Worm (Caenorhabditis elegans) whole organism, L4/young adult: ENCODE data around the gene Y54F10AM.8.
A peak's percentile ranks its signal among the peaks of the same experiment; 100 is the strongest.

Source experiments
- W03F9.2 ChIP-seq: fragments of 150-350 bp; optimal IDR thresholded peaks from 2 replicates; lab custom pipeline; 2014; ENCODE audit warnings: missing biosample characterization, missing genetic modification characterization
- dao-5 ChIP-seq: sonication (generic microtip); optimal IDR thresholded peaks from 2 replicates; lab custom pipeline; 2016; ENCODE audit warnings: missing genotype, missing genetic modification characterization, moderate library complexity, missing compliant biosample characterization
- him-1 ChIP-seq: sonication (generic microtip); optimal IDR thresholded peaks from 2 replicates; lab custom pipeline; 2016; ENCODE audit warnings: missing genotype, missing genetic modification reagents, missing genetic modification characterization, missing compliant biosample characterization

Gene Y54F10AM.8

DNA sequence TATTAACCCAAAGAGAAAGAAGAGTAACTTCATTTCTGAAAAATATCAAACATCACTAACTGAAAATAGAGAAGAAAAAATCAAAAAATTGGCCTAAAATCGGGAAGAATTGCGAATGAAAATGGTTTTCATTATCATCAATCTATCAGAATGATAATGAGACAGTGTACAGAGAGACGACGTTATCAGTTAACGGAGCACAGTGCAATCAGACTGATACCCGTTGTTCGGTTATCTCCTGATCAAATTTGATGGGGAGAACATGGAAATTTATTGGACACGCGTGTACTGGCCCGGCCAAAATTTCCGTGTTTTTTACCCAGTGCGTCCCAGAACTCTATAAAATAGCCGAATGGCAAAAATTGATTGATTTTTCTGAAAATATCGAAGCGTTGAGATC, at the start of gene Y54F10AM.8:
Y54F10AM.8 (minus strand) TSS at position 35 of the 400 bp plus-strand sequence.
- TF ChIP-seq dao-5: no peak
- no peak for TF ChIP-seq him-1
- TF ChIP-seq W03F9.2: no peak

DNA sequence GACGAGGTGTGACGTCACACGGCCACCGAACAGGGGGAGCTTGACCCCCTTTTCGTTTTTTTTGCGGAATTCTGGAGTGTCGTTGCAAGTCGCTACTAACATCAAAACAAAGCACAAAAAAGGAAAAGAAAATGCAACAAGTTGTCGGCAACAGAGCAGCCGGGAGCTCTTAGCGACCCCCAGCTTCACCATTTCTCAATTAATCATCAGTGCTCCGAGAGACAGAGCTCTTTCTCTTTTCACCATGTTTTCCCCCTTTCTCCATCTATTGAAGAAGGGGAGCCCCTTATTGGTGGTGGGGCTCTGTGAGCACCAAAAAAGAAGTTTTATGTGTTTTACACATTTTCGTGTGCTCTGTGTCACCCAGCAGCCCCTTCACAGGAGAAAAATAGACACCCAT, 45.8 kb upstream of the Y54F10AM.8 start:
- no peak for TF ChIP-seq W03F9.2
- TF ChIP-seq dao-5: no peak
- no peak for TF ChIP-seq him-1

DNA sequence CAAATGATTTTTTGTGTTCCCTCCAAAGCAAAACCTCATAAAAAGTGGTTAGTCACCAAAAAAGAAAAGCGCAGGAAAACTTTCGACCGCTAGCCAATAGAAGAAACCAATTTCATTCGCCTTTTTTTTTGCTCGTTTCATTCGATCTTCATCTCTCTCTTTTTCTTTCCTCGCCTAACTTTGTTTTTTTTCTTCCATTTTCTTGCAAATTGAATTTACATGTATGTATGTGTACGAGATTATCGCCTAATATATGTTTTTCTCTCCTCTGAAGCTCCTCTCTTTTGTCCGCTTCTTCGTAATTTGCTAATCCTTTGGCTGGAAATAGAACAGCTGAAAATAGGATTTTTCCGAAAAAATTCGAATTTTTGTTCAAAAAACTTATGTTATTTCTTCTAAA, 44.6 kb upstream of the Y54F10AM.8 start:
- TF ChIP-seq dao-5 (no peak), W03F9.2 (no peak), him-1 (no peak)

DNA sequence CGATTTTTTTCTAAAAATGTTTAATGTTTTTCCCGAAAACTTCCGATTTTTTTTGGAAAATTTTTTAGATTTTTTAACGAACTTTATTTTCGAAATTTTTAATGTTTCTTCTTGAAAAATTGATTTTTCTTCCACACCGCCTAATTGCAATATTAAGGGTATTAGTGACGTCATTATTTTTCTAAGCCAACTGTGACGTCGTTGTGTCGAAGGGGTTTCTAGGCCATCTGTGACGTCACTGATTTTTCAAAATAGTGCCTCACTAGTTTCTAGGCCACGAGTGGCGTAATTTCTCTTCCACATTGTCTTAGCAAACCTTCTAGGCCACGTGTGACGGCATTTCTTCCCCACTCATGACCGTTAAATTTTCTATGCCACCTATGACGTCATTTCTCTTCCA, 44.2 kb upstream of the Y54F10AM.8 start:
- TF ChIP-seq dao-5 (no peak), him-1 (no peak), W03F9.2 (no peak)

DNA sequence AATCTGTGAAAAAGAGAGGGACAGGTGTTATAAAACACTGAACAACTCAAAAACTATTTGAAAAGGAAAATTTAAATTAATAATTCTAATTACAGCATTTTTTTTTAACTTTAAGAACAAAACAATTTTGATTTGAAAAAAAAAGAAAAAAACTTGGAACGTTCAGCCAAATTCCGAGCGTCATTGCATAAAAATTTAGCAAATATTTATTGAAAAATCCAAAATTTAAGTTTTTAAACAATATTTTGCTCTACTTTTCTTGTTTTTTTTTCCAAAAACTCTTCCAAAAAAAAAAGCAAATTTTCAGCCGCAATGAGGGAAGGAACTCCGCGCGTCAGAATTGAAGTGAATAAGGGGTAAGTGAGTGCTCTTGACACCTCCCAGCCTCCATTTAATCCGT, 41.8 kb upstream of the Y54F10AM.8 start, which contains the start of gene feh-1:
feh-1 (plus strand) TSS at position 301 of the 400 bp plus-strand sequence.
- TF ChIP-seq W03F9.2 (no peak), him-1 (no peak), dao-5 (no peak)

DNA sequence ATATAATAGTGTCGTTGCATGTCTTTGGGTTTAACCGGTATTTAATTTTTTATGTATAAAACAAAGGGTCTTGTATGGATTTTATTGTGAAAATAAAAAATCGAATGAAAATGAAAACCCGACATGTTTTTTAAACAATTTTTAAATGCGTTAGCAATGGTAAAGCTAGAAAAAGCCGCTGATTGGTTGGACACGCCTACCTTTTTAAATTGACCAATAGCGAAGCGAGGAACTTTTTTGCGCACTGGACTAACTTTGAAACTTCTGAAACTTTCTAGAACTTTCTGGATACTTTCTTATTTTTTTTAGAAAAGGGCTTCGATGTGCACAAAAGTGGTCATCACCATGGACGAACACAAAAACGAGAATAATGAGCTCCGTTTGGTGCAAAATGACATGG, 38.5 kb upstream of the Y54F10AM.8 start:
- TF ChIP-seq dao-5 (no peak), W03F9.2 (no peak), him-1 (no peak)

DNA sequence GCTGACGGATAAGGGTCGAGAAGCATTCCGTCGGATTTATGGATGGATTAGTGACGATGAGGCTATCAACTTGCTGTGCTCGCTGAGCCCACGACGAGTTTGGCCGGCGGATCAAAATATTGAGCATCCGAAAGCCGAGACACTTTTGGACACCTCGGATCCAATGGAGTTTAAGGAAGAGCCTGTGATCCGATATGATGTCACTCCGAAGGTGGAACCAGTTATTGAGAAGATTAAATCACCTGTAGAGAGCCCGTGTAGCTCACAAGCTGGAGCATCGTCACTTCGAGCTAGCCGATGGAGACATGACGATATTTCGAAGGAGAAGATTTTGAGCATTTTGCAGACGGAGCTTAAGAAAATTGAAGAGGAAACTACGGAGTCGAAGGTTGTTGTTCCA, 32.7 kb upstream of the Y54F10AM.8 start:
- TF ChIP-seq dao-5: no peak
- TF ChIP-seq W03F9.2: no peak
- no peak for TF ChIP-seq him-1

DNA sequence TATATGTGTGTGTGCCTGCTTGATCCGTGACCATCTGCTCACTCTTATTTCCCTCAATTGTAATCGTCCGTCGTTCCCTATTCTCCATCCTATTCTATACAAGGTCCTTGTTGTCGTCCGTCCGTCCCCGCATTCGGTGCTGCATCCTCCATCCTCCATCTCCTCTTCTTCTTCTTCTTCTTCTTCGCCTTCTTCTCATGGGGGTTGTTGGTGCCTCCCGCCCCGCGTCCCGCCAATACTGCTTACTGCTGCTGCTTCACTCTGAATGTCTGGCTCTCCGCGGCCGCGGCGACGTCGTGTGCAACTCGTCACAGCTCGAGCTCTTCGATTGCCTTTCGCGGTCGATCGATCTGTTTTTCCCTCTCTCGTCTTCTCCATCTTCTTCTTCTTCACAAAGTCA, 27.4 kb upstream of the Y54F10AM.8 start:
- no peak for TF ChIP-seq dao-5
- TF ChIP-seq him-1: peak; percentile 49
- TF ChIP-seq W03F9.2: no peak

DNA sequence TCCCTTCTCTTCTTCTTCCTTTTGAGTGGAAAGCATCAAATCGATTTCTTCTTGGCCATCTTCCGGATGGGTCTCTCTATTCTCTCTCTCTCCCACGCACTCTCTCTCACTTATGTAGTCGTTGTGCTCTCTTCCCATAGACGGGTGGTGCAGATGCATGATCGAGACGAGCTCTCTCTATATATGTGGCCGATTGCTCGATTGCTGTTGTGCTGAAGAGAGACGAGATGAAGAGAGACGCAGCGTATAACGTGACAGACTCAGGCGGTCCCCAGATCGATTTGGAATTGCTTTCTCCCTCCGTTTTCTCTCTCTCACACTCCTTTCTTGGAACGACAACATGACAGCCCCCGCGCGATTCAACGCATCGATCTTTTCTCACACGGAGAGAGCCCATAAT, 24.9 kb upstream of the Y54F10AM.8 start:
- no peak for TF ChIP-seq dao-5
- no peak for TF ChIP-seq W03F9.2
- peak; percentile 88 for TF ChIP-seq him-1

DNA sequence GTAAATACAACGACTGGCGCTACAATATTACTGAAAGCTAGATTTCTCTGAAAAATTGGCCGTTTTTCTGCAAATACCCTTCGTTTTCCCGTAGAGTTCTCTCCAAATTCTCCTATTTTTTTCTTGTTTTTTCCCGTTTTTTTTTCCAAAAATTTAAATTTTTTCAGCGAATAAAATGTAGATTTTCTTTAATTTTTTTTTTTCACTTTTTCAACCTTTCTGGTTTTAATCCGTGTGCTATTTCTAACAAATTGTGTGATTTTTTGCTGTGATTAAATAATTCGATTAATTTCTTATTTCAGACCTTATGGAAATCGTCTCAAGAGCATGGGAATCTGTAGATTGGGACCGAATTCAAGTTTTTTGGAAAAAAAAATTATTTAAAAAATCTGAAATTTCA, 22.5 kb upstream of the Y54F10AM.8 start, which contains the start of gene cone-1:
cone-1 (plus strand) TSS at position 301 of the 400 bp plus-strand sequence.
- TF ChIP-seq him-1 (no peak), W03F9.2 (no peak), dao-5 (no peak)

DNA sequence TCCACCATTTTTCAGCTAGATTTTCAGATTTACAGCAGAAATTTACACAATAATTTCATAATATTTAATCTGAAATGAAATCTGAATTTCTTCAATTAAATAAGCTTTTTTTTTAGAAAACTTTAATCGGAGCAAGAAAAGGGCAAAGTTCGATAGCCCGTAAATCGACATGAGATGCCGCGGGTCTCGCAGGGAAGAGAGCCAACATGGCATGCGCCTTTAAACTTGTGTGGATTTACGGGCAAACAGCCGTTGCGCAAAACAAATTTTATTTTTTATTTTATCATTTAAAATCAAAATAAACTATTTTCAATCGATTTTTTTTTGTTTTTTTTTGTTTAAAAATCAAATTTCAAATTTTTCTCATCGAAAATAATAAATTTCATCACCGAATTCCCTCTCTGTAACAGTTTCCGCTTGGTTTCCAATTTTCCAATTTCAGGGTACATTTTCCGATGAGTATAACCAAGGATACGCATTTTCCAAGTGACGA, 20.9 kb upstream of the Y54F10AM.8 start, which contains the start of the genes Y54F10AM.15, rbc-2 and ndua-8:
Y54F10AM.15 (minus strand) TSS at position 59 of the 493 bp plus-strand sequence.
rbc-2 (minus strand) TSS at position 69 of the 493 bp plus-strand sequence.
ndua-8 (plus strand) TSS at position 443 of the 493 bp plus-strand sequence.
- TF ChIP-seq W03F9.2: peak; percentile 96
- peak; percentile 69 for TF ChIP-seq him-1
- TF ChIP-seq dao-5: no peak

DNA sequence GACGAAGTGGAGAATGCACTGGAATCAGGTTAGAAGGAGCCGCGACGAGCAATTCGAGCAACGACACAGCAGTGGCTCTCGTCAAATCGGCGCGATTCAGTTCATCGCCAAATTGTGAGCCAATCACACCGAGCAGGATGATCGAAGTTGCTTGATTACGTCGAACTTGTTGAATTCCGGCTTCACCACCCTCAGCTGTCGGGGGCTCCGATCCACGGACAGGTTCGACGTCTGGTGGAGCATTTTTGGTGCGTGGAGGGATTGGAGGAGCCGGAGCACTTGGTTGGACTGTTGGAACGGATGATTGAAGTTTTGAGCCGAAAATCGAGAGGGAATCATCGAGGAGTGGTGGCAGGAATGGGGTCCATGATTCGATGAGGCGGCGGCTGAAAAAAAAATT, 7.7 kb upstream of the Y54F10AM.8 start:
- TF ChIP-seq him-1: no peak
- TF ChIP-seq W03F9.2: no peak

DNA sequence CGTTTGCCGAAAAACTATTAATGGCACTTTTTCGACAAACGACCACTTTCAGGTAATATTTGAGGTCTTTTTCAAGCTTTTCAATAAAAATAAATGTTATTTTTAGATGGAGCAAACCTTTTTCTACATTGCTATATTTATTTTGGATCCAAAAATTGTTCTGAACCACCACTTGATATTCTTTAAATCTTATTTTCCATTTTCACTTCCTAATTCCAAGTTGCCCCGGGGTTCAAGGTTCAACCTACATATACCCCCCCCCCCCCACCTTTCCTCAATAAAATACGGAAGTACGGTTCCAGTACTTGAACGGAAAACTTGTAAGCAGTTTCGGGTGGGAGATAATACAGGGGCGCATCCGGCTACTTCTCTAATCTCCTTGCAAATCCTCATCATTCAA, 746 bp upstream of the Y54F10AM.8 start, which contains the start of gene Y54F10AM.6:
Y54F10AM.6 (plus strand) TSS at position 301 of the 400 bp plus-strand sequence.
- TF ChIP-seq W03F9.2 (no peak), him-1 (no peak), dao-5 (no peak)

DNA sequence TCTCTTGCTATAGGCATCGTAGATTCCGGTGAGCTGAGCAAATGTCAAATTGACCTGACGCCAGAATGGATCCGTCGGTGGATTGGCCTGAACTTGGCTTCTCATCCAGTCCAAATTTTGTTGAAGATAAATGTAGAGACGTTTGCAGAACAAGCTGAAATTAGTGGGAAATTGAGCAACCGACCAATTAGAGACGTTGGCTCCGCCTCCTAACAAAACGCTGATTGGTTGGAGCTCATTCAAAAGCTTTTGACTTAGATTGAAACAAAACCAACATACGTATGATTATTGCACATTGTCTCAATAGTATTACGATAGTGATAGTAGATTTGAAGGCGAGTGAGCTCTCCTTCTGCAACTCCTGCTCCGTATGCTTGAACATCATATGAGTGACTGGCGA, 1.3 kb downstream of the Y54F10AM.8 start:
- TF ChIP-seq him-1 (no peak), W03F9.2 (no peak), dao-5 (no peak)

DNA sequence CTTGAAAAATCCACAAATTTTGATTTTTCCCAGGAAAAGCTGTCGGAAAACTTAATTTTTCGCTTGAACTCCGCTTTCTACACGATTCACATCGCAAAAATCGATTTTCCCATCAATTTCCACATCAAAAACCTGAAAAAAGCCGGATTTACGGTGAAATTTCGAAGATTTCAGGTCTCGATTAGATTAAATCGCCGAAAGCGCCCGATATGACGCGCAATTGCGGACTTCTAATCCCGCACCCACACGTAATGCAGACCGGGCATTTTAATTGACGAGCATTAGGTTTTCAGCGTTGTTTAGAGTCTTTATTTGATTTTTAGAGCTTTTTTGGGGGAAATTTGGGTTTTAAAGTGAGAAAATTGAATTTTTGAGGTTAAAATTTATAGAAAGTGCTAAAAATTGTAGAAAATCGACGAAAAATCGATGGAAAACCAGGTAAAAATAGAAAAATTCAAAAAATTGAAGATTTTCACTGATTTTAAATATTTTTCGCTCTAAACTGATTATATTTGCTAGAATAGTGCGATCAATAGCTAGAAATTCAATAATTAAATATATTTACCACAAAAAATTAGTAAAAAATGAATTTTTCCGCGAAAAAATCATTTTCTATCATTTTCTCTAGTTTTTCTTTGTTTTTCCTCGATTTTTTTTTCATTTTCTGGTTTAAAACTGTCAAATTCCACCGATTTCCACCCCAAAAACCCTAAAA, 20.6 kb downstream of the Y54F10AM.8 start, which contains the start of gene Y54F10AL.1:
Y54F10AL.1 (plus strand) TSS at position 665 of the 715 bp plus-strand sequence.
- no peak for TF ChIP-seq him-1
- no peak for TF ChIP-seq W03F9.2
- TF ChIP-seq dao-5: no peak

DNA sequence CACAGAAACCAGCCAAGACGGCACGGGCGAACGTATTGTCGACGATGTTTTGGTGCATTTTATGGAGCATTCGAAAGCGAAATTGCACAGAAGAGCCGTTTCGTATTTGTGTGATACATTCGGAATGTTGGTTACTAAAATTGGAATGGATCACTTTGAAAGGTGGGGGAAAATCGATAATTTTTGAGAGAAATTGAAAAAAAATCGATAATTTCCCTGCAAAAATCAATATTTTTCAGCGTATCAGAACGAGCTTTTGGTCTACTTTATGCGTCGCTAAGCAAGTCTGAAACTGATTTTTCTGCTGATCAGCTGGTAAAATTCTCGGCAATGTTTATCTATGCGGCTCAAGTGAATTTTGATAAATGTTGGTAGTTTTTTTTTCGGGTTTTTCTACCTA, 25.0 kb downstream of the Y54F10AM.8 start:
- TF ChIP-seq him-1 (no peak), dao-5 (no peak), W03F9.2 (no peak)
